Fruit fly (Drosophila melanogaster): ENCODE data around the gene pigs.

Gene pigs

dm6 chrX:6614266-6614665 is 14.4 kb downstream of the pigs start:
- no peak for TF ChIP-seq CG13204 (GFP tag; optimal IDR thresholded peaks at IDR 0.05)

dm6 chrX:6615476-6615875 is 15.6 kb downstream of the pigs start:
- TF ChIP-seq rn (GFP tag; IDR thresholded peaks at IDR 0.05) (0 out of 2 replicates have a peak, but pooled peaks have one; percentile 16), CG15710 (tag; optimal IDR thresholded peaks at IDR 0.05) (peak; percentile 25), gl (tag; optimal IDR thresholded peaks at IDR 0.05) (no peak), CG4496 (GFP tag; IDR thresholded peaks at IDR 0.05) (peak; percentile 54; the same call in 2 of the 3 replicates), CG9948 (tag; optimal IDR thresholded peaks at IDR 0.05) (peak; percentile 26), Pif1A (GFP tag; optimal IDR thresholded peaks at IDR 0.05) (peak; percentile 39), D1 (tag; optimal IDR thresholded peaks at IDR 0.05) (no peak), fd96Ca (GFP tag; IDR thresholded peaks at IDR 0.05) (peak; percentile 49; the same call in 1 of the 3 replicates), CG8301 (tag; optimal IDR thresholded peaks at IDR 0.05) (peak; percentile 34), CG32121 (GFP tag; IDR thresholded peaks at IDR 0.05) (peak; percentile 49; the same call in 1 of the 2 replicates), CG14655 (GFP tag; optimal IDR thresholded peaks at IDR 0.05) (peak; percentile 58), CG8159 (tag; optimal IDR thresholded peaks at IDR 0.05) (peak; percentile 39), CG12605 (GFP tag; IDR thresholded peaks at IDR 0.05) (no peak; the same call in 1 of the 2 replicates), Ets98B (GFP tag; IDR thresholded peaks at IDR 0.05) (0 out of 2 replicates have a peak, but pooled peaks have one; percentile 17)

- TF ChIP-seq CG34367 (tag; optimal IDR thresholded peaks at IDR 0.05) (no peak), CG9948 (tag; optimal IDR thresholded peaks at IDR 0.05) (no peak), CG12605 (GFP tag; IDR thresholded peaks at IDR 0.05) (no peak), rn (GFP tag; IDR thresholded peaks at IDR 0.05) (no peak), fd96Ca (GFP tag; IDR thresholded peaks at IDR 0.05) (no peak), CG8301 (tag; optimal IDR thresholded peaks at IDR 0.05) (no peak), EcR (GFP tag; optimal IDR thresholded peaks at IDR 0.05) (no peak), Pif1A (GFP tag; optimal IDR thresholded peaks at IDR 0.05) (no peak), CG15710 (tag; optimal IDR thresholded peaks at IDR 0.05) (no peak), CG14655 (GFP tag; optimal IDR thresholded peaks at IDR 0.05) (no peak), Pif1B (GFP tag; optimal IDR thresholded peaks at IDR 0.05) (no peak)
Measured at dm6 chrX:6616771-6617170, 16.9 kb downstream of the pigs start.

- TF ChIP-seq CG8159 (tag; optimal IDR thresholded peaks at IDR 0.05) (peak; percentile 29), CG32121 (GFP tag; IDR thresholded peaks at IDR 0.05) (peak; percentile 22; the same call in 1 of the 2 replicates), Pif1B (GFP tag; optimal IDR thresholded peaks at IDR 0.05) (no peak), Ets98B (GFP tag; IDR thresholded peaks at IDR 0.05) (peak; percentile 71), gl (tag; optimal IDR thresholded peaks at IDR 0.05) (no peak), CG34367 (tag; optimal IDR thresholded peaks at IDR 0.05) (peak; percentile 24), CG15710 (tag; optimal IDR thresholded peaks at IDR 0.05) (peak; percentile 3), D1 (tag; optimal IDR thresholded peaks at IDR 0.05) (no peak), CG12605 (GFP tag; IDR thresholded peaks at IDR 0.05) (peak; percentile 32), rn (GFP tag; IDR thresholded peaks at IDR 0.05) (no peak), fd96Ca (GFP tag; IDR thresholded peaks at IDR 0.05) (no peak), CG17806 (tag; optimal IDR thresholded peaks at IDR 0.05) (peak; percentile 37), CG8301 (tag; optimal IDR thresholded peaks at IDR 0.05) (peak; percentile 39), EcR (GFP tag; optimal IDR thresholded peaks at IDR 0.05) (no peak), CG14655 (GFP tag; optimal IDR thresholded peaks at IDR 0.05) (peak; percentile 50), Snoo (tag; optimal IDR thresholded peaks at IDR 0.05) (no peak), CG9948 (tag; optimal IDR thresholded peaks at IDR 0.05) (peak; percentile 54), CG10348 (GFP tag; IDR thresholded peaks at IDR 0.05) (no peak), CG13204 (GFP tag; optimal IDR thresholded peaks at IDR 0.05) (no peak), Pif1A (GFP tag; optimal IDR thresholded peaks at IDR 0.05) (no peak), CG4496 (GFP tag; IDR thresholded peaks at IDR 0.05) (peak; percentile 79; the same call in 2 of the 3 replicates)
Measured at dm6 chrX:6617372-6617771, 17.5 kb downstream of the pigs start.

- TF ChIP-seq Ets98B (GFP tag; IDR thresholded peaks at IDR 0.05) (peak; percentile 41), CG4496 (GFP tag; IDR thresholded peaks at IDR 0.05) (peak; percentile 84), CG13204 (GFP tag; optimal IDR thresholded peaks at IDR 0.05) (peak; percentile 14), CG9948 (tag; optimal IDR thresholded peaks at IDR 0.05) (peak; percentile 78), rn (GFP tag; IDR thresholded peaks at IDR 0.05) (peak; percentile 63), Snoo (tag; optimal IDR thresholded peaks at IDR 0.05) (no peak), gl (tag; optimal IDR thresholded peaks at IDR 0.05) (peak; percentile 27), Pif1B (GFP tag; optimal IDR thresholded peaks at IDR 0.05) (peak; percentile 27), Pif1A (GFP tag; optimal IDR thresholded peaks at IDR 0.05) (peak; percentile 77), CG10348 (GFP tag; IDR thresholded peaks at IDR 0.05) (no peak), CG12605 (GFP tag; IDR thresholded peaks at IDR 0.05) (peak; percentile 55; the same call in 1 of the 2 replicates), CG15710 (tag; optimal IDR thresholded peaks at IDR 0.05) (peak; percentile 79), CG8159 (tag; optimal IDR thresholded peaks at IDR 0.05) (peak; percentile 79), D1 (tag; optimal IDR thresholded peaks at IDR 0.05) (peak; percentile 19), CG32121 (GFP tag; IDR thresholded peaks at IDR 0.05) (peak; percentile 52; the same call in 1 of the 2 replicates), EcR (GFP tag; optimal IDR thresholded peaks at IDR 0.05) (peak; percentile 3), CG8301 (tag; optimal IDR thresholded peaks at IDR 0.05) (peak; percentile 79), CG14655 (GFP tag; optimal IDR thresholded peaks at IDR 0.05) (peak; percentile 84), fd96Ca (GFP tag; IDR thresholded peaks at IDR 0.05) (peak; percentile 56; the same call in 1 of the 3 replicates), CG34367 (tag; optimal IDR thresholded peaks at IDR 0.05) (peak; percentile 70), CG17806 (tag; optimal IDR thresholded peaks at IDR 0.05) (peak; percentile 79)
Measured at dm6 chrX:6621566-6622006, 21.7 kb downstream of the pigs start.
